Fruit fly (Drosophila melanogaster) whole organism, larva: Measurements from ENCODE around the gene CG13721.

Experiments used
- noc ChIP-seq: fragments of 200-800 bp; sonication (Bioruptor generic); optimal IDR thresholded peaks from 3 replicates; lab custom pipeline; 2019; ENCODE audit warnings: missing biosample characterization, mild to moderate bottlenecking, missing genetic modification characterization, moderate library complexity

CG13721 gene

DNA sequence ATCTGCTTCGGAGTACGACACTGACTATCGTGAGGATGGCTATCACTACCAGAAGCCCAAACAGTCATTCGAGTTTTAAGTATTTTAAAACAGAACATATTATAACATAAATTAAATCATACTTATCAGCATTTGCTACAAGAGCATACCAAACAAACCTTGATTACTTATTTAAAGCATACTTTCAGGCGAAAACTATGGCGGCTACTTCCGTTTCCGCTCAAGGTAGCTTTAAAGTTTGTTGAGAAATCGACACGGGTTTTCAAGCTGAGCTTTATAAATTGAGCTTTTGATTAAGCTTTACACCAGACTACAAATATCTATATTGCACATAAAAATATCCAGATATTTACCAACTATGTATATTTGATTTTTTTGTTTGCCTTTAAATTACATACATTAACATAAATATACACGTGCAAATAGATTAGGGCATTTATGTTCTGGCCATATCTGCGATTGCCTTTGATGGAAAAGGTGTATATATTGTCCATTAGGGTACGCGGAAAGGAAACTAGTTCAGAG is 22.6 kb downstream of the CG13721 start:
- TF ChIP-seq noc (tag; lab: Kevin White, UChicago), result peak; percentile 43

dm6 chr3L:4472768-4473167 is 24.8 kb downstream of the CG13721 start, which contains the start of gene CG11349:
TSS of gene CG11349 (plus strand) at chr3L:4473068.
- TF ChIP-seq noc (tag; lab: Kevin White, UChicago), result no peak

DNA sequence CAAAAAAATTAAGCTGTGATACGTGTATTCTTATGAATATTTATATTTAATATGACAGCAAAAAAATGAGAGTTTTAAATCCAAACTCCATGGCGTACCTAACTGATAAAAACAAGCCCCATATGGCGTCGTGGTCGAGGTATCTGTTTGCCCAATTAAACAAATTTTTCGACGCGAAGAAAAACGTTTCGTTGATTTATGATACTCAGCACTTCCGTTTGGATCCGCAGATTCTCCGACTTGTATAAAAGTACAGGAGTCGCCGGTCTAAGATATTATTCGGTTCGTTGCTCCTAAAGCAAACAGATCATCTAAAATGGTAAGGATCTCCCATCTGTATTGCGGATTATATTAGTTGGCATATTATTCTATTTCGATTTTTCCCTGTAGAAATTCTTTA is 26.1 kb downstream of the CG13721 start, which contains the start of gene CG32248:
Gene CG32248, plus strand, starts transcription at position 301 of the 400 bp plus-strand sequence.
- TF ChIP-seq noc (tag; lab: Kevin White, UChicago), result no peak

DNA sequence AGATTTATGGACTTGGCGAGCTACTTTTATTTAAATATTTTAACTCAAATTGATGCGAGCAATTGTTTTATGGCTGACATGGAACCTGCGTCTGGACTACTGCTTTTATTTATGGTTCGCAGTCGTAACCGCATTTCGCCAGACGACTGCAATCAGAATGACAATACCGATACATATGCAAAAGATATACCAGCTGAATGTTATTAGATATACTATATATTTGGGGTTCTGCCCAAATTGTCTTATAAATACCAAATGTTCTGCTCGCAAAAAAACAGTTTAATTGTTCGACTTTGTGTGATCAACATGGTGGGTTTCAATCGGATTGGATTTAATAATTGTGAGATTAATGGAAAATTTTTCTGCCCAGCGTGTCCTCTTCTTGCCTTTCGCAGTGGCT is 27.9 kb downstream of the CG13721 start, which contains the start of gene CG32249:
Gene CG32249, plus strand, starts transcription at position 301 of the 400 bp plus-strand sequence.
- TF ChIP-seq noc (tag; lab: Kevin White, UChicago), result no peak

DNA sequence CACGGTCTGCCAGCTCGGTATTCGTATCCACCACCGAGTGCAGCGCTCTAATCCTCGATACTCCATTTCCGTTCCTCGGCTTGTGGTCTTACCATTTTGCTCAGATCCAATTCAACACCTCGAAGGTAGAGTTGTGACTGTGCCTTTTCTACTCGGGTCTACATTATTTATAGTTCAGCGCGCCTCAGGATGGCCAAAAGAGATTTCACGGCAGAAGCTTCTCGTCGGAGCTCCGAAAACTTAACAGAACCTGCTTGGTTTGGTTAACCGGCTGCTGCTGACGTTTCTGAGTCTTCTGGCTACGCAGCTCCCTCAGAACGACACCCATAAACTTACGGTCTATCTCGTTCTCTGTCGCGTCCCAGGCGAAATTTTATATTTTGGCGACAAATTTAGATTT is 31.0 kb downstream of the CG13721 start, which contains the start of gene CG32241:
Gene CG32241, minus strand, starts transcription at position 101 of the 400 bp plus-strand sequence.
- TF ChIP-seq noc (tag; lab: Kevin White, UChicago), result no peak

DNA sequence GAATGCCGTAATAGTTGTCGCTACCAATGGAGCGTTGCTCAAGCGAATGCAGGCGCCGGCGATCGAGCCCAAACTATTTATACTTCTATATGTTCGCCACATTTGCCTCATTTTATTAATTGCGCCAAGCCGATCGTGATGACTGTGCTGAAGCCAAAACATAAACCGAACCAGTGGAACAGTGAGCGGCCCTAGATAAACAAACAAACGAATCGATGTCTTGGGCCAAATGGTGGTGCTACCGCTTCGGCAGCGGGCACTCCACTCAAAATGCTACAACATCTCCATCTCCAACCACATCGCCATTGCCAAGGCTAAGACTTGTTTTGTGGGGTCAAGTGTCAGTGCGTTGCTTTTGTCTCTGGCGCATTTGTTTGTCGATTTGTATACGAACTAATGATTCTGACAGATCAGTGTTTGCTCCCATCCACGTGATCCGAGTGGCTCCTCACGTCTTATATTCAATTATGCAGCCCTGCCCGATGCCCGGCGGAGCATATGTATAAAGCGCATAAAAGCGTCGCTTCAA is 33.7 kb downstream of the CG13721 start, which contains the start of gene CG15024:
Gene CG15024, minus strand, starts transcription at position 51 of the 529 bp plus-strand sequence.
- no peak for TF ChIP-seq noc (tag; lab: Kevin White, UChicago)

- TF ChIP-seq noc (tag; lab: Kevin White, UChicago), result no peak
Observed at dm6 chr3L:4461454-4462045, 36.0 kb downstream of the CG13721 start, which contains the start of gene CG15023. TSS of gene CG15023 (minus strand) at chr3L:4461504.

DNA sequence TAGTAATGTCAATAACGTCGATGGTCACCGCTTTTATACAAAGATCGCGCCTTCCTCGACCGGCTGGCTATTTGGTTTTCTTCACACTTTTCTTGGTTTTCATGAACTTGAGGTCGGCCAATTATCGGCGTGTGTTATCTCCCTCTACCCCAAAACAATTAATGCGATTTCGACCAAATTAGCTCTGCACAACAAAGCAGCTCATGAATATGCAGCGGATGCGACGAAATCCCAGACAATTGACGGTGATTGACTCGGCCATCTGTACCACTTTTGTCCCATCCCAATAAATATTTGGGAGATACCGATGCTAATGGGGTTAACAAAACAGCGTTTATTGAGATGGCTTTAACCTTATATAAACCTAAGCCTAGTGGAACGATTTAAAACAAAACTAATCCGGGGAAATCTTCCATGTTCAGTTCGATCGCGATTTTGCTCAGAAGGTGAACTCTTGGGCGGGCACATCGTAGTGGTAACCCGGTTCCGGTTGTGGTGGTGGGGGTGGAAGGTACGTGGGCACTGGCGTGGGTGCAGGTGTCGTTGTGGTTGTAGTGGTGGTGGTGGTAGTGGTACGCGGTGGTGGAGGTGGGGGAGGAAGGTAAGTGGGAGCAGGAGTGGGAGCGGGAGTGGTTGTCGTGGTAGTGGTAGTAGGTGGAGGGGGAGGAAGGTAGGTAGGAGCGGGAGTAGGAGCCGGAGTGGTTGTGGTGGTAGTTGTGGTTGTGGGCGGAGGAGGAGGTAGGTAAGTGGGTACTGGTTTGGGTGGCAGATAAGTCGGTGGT is 37.1 kb downstream of the CG13721 start, which contains the start of gene CG15022:
Gene CG15022, minus strand, starts transcription at position 11 of the 782 bp plus-strand sequence.
- no peak for TF ChIP-seq noc (tag; lab: Kevin White, UChicago)

DNA sequence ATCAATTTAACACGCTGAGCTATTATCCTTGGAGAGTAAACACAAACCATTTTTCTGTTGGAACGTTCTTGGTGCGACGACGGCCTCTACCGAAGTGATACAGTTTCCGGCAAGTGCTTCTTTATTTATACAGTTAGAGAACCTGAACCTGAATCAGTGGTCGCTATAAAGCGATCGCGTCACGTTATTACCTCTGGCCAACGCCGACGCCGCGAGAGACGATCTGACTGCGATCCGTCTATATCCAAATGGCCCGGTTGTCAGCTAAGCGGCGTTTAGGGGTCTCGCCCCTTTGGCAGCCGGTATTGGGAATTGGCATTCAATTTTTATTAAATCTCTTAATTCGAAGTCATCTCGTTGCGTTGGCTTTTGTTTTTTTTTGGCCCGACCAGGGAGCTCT is 39.5 kb downstream of the CG13721 start, which contains the start of gene CG11345:
Gene CG11345, minus strand, starts transcription at position 101 of the 400 bp plus-strand sequence.
- no peak for TF ChIP-seq noc (tag; lab: Kevin White, UChicago)

DNA sequence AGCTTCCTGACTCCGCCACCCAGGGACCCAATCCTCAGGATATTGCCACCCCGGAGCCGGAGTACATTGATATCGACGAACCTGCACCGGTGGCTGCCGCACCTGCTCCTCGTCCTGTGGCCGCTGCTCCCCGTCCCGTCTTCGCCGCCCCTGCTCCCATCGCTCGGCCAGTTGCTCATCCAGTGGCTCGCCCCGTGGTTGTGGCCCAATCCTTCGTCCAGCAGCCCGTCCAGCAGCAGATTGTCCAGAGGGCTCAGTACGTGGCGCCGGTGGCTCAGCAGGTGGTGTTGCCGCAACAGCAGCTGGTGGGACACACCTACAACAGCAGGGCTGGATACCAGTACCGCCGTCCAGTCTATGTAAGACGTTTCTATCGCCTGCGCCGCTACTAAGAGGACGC is 50.3 kb downstream of the CG13721 start:
- no peak for TF ChIP-seq noc (tag; lab: Kevin White, UChicago)
